Fruit fly (Drosophila melanogaster): Measurements from ENCODE around the gene AIF.

Gene AIF

dm6 chr2L:2177969-2178809, 26.6 kb downstream of the AIF start, which contains the start of gene aop (continued):
- TF ChIP-seq CG5245 (GFP tag; optimal IDR thresholded peaks at IDR 0.05) = no peak
- TF ChIP-seq tin (GFP tag; optimal IDR thresholded peaks at IDR 0.05) = no peak
- peak; percentile 19 for TF ChIP-seq tap (tag; optimal IDR thresholded peaks at IDR 0.05)
- peak; percentile 7; the same call in 1 of the 2 replicates for TF ChIP-seq Bgb (GFP tag; IDR thresholded peaks at IDR 0.05; ENCODE audit: partially characterized antibody)
- TF ChIP-seq salm (tag; optimal IDR thresholded peaks at IDR 0.05) = no peak
- no peak for TF ChIP-seq tup (GFP tag; optimal IDR thresholded peaks at IDR 0.05)
- TF ChIP-seq CG2116 (GFP tag; optimal IDR thresholded peaks at IDR 0.05) = peak; percentile 13
- TF ChIP-seq corto (GFP tag; optimal IDR thresholded peaks at IDR 0.05) = no peak
- no peak for TF ChIP-seq CG8089 (GFP tag; optimal IDR thresholded peaks at IDR 0.05)
- TF ChIP-seq Antp (GFP tag; optimal IDR thresholded peaks at IDR 0.05) = no peak
- no peak for TF ChIP-seq Hsf (GFP tag; optimal IDR thresholded peaks at IDR 0.05)
- TF ChIP-seq gce (GFP tag; IDR thresholded peaks at IDR 0.05) = no peak
- peak; percentile 22 for TF ChIP-seq CG12391 (tag; optimal IDR thresholded peaks at IDR 0.05)
- no peak for TF ChIP-seq CG18011 (GFP tag; optimal IDR thresholded peaks at IDR 0.05)
- TF ChIP-seq Atf6 (GFP tag; IDR thresholded peaks at IDR 0.05) = no peak
- no peak for TF ChIP-seq cato (GFP tag; optimal IDR thresholded peaks at IDR 0.05; ENCODE audit: borderline replicate concordance)
- TF ChIP-seq nau (GFP tag; optimal IDR thresholded peaks at IDR 0.05) = no peak
- TF ChIP-seq Scr (GFP tag; IDR thresholded peaks at IDR 0.05; ENCODE audit: partially characterized antibody) = no peak
- no peak for TF ChIP-seq Aef1 (GFP tag; IDR thresholded peaks at IDR 0.05)
- TF ChIP-seq bsh (GFP tag; optimal IDR thresholded peaks at IDR 0.05) = no peak
- TF ChIP-seq CG14965 (GFP tag; optimal IDR thresholded peaks at IDR 0.05; ENCODE audit: borderline replicate concordance) = no peak
- no peak for TF ChIP-seq Fer3 (tag; optimal IDR thresholded peaks at IDR 0.05)
- TF ChIP-seq CG10565 (GFP tag; optimal IDR thresholded peaks at IDR 0.05) = no peak
- no peak for TF ChIP-seq usp (GFP tag; optimal IDR thresholded peaks at IDR 0.05)
- TF ChIP-seq fd96Cb (tag; optimal IDR thresholded peaks at IDR 0.05) = no peak
- TF ChIP-seq maf-S (GFP tag; optimal IDR thresholded peaks at IDR 0.05) = no peak
- TF ChIP-seq GATAe (GFP tag; conservative IDR thresholded peaks at IDR 0.05) = no peak
- peak; percentile 50 for TF ChIP-seq ac (GFP tag; optimal IDR thresholded peaks at IDR 0.05)
- no peak for TF ChIP-seq ab (GFP tag; optimal IDR thresholded peaks at IDR 0.05)
- peak; percentile 24 for TF ChIP-seq trem (tag; optimal IDR thresholded peaks at IDR 0.05)
- TF ChIP-seq Hey (tag; optimal IDR thresholded peaks at IDR 0.05) = no peak
- TF ChIP-seq Hr78 (GFP tag; optimal IDR thresholded peaks at IDR 0.05) = peak in 1 of 2 experiments; percentile 22
- no peak for TF ChIP-seq Usf (GFP tag; optimal IDR thresholded peaks at IDR 0.05)
- no peak; the same call in 1 of the 2 replicates for TF ChIP-seq Adf1 (GFP tag; IDR thresholded peaks at IDR 0.05)
- 0 out of 3 replicates have a peak, but pooled peaks have one; percentile 16 for TF ChIP-seq knrl (GFP tag; IDR thresholded peaks at IDR 0.05; ENCODE audit: partially characterized antibody)
- TF ChIP-seq jumu (GFP tag; optimal IDR thresholded peaks at IDR 0.05) = no peak
- TF ChIP-seq pita (GFP tag; optimal IDR thresholded peaks at IDR 0.05) = no peak
- peak; percentile 30 for TF ChIP-seq CG6765 (GFP tag; optimal IDR thresholded peaks at IDR 0.05)
- TF ChIP-seq Ets97D (GFP tag; optimal IDR thresholded peaks at IDR 0.05) = no peak
- TF ChIP-seq sqz (GFP tag; optimal IDR thresholded peaks at IDR 0.05) = peak; percentile 53
- TF ChIP-seq CG42726 (GFP tag; IDR thresholded peaks at IDR 0.05; ENCODE audit: partially characterized antibody) = peak; percentile 61; the same call in 1 of the 2 replicates
- TF ChIP-seq CG43689 (GFP tag; IDR thresholded peaks at IDR 0.05) = no peak
- TF ChIP-seq CG17186 (GFP tag; optimal IDR thresholded peaks at IDR 0.05) = peak; percentile 8
- TF ChIP-seq Gsc (GFP tag; IDR thresholded peaks at IDR 0.05) = no peak
- no peak for TF ChIP-seq vfl (GFP tag; optimal IDR thresholded peaks at IDR 0.05)
- peak; percentile 1; the same call in 1 of the 2 replicates for TF ChIP-seq ssp (GFP tag; IDR thresholded peaks at IDR 0.05)
- TF ChIP-seq otp (GFP tag; IDR thresholded peaks at IDR 0.05) = peak; percentile 33; the same call in 1 of the 3 replicates
- TF ChIP-seq TFAM (GFP tag; optimal IDR thresholded peaks at IDR 0.05) = no peak
